Worm (Caenorhabditis elegans) whole organism, L2 larva: ENCODE measurements around the gene Y41G9A.17.

Experiments used
- C34F6.9 ChIP-seq: fragments of 150-350 bp; optimal IDR thresholded peaks from 2 replicates; lab custom pipeline; 2014; ENCODE audit warnings: missing biosample characterization, missing genetic modification characterization
- F13H6.1 ChIP-seq: sonication (generic microtip); optimal IDR thresholded peaks from 2 replicates; lab custom pipeline; 2016; ENCODE audit warnings: missing genetic modification characterization, missing compliant biosample characterization
- ZK546.5 ChIP-seq: sonication (generic microtip); optimal IDR thresholded peaks from 2 replicates; lab custom pipeline; 2017; ENCODE audit warnings: missing biosample characterization, missing genetic modification characterization
- ama-1 ChIP-seq: fragments of 150-350 bp; optimal IDR thresholded peaks from 2 replicates; lab custom pipeline; 2018; ENCODE audit warnings: inconsistent platforms
- blmp-1 ChIP-seq: sonication (generic microtip); optimal IDR thresholded peaks from 2 replicates; lab custom pipeline; 2017; ENCODE audit warnings: missing genetic modification characterization, mild to moderate bottlenecking, missing compliant biosample characterization, antibody characterized with exemption, moderate library complexity; ENCODE audit not compliant: insufficient read depth
- ceh-16 ChIP-seq: fragments of 150-350 bp; optimal IDR thresholded peaks from 2 replicates; lab custom pipeline; 2014; ENCODE audit warnings: missing biosample characterization, missing genetic modification characterization
- ceh-82 ChIP-seq: fragments of 150-350 bp; optimal IDR thresholded peaks from 2 replicates; lab custom pipeline; 2014; ENCODE audit warnings: missing biosample characterization, missing genetic modification characterization
- dmd-4 ChIP-seq: sonication (generic microtip); optimal IDR thresholded peaks from 2 replicates; lab custom pipeline; 2017; ENCODE audit warnings: missing biosample characterization, missing genetic modification characterization
- elt-3 ChIP-seq: sonication (generic microtip); optimal IDR thresholded peaks from 2 replicates; lab custom pipeline; 2017; ENCODE audit warnings: missing biosample characterization, missing genetic modification characterization
- lin-11 ChIP-seq: fragments of 150-350 bp; sonication (generic microtip); optimal IDR thresholded peaks from 2 replicates; lab custom pipeline; 2014; ENCODE audit warnings: missing biosample characterization, missing genetic modification characterization, inconsistent platforms, mixed read lengths
- lin-13 ChIP-seq: fragments of 150-350 bp; optimal IDR thresholded peaks from 2 replicates; lab custom pipeline; 2014; ENCODE audit warnings: missing biosample characterization, missing genetic modification reagents, missing genetic modification characterization
- lin-39 ChIP-seq: fragments of 150-350 bp; optimal IDR thresholded peaks from 2 replicates; lab custom pipeline; 2014; ENCODE audit warnings: missing biosample characterization, missing genetic modification reagents, missing genetic modification characterization
- lsy-2 ChIP-seq, 2 experiments: fragments of 150-350 bp in 1 of 2; sonication (generic microtip) in 1 of 2; optimal IDR thresholded peaks; 2 replicates each; lab custom pipeline; 2014 to 2017; ENCODE audit warnings: missing biosample characterization in 2 of 2, missing genetic modification characterization in 2 of 2
- mbf-1 ChIP-seq: sonication (generic microtip); optimal IDR thresholded peaks from 2 replicates; lab custom pipeline; 2017; ENCODE audit warnings: missing biosample characterization, missing genetic modification characterization
- nhr-10 ChIP-seq: sonication (generic microtip); optimal IDR thresholded peaks from 2 replicates; lab custom pipeline; 2017; ENCODE audit warnings: missing biosample characterization, missing genetic modification characterization
- nhr-129 ChIP-seq: fragments of 150-350 bp; optimal IDR thresholded peaks from 2 replicates; lab custom pipeline; 2014; ENCODE audit warnings: missing biosample characterization, missing genetic modification characterization
- nhr-21 ChIP-seq: fragments of 150-350 bp; optimal IDR thresholded peaks from 2 replicates; lab custom pipeline; 2014; ENCODE audit warnings: missing biosample characterization, missing genetic modification characterization
- nhr-237 ChIP-seq: fragments of 150-350 bp; optimal IDR thresholded peaks from 2 replicates; lab custom pipeline; 2014; ENCODE audit warnings: missing biosample characterization, missing genetic modification characterization
- sem-4 ChIP-seq: fragments of 150-350 bp; optimal IDR thresholded peaks from 2 replicates; lab custom pipeline; 2014; ENCODE audit warnings: missing biosample characterization, missing genetic modification reagents, missing genetic modification characterization
- sma-9 ChIP-seq, 2 experiments: fragments of 150-350 bp in 1 of 2; sonication (generic microtip) in 1 of 2; optimal IDR thresholded peaks; 2 replicates each; lab custom pipeline; 2014 to 2016; ENCODE audit warnings: missing genetic modification characterization in 2 of 2, mild to moderate bottlenecking in 1 of 2, missing biosample characterization in 1 of 2, missing compliant biosample characterization in 1 of 2, missing genetic modification reagents in 1 of 2, moderate library complexity in 1 of 2
- snpc-4 ChIP-seq: fragments of 150-350 bp; optimal IDR thresholded peaks from 2 replicates; lab custom pipeline; 2014; ENCODE audit warnings: missing biosample characterization, missing genetic modification characterization
- unc-55 ChIP-seq: fragments of 150-350 bp; sonication (generic microtip); optimal IDR thresholded peaks from 3 replicates; lab custom pipeline; 2014; ENCODE audit warnings: missing biosample characterization, missing genetic modification reagents, missing genetic modification characterization
- zag-1 ChIP-seq: fragments of 150-350 bp; optimal IDR thresholded peaks from 2 replicates; lab custom pipeline; 2014; ENCODE audit warnings: missing biosample characterization, missing genetic modification characterization
- ztf-4 ChIP-seq: fragments of 150-350 bp; optimal IDR thresholded peaks from 2 replicates; lab custom pipeline; 2014; ENCODE audit warnings: missing biosample characterization, missing genetic modification characterization

The Y41G9A.17 gene

ce11 chrX:3025145-3025544, 25.6 kb upstream of the Y41G9A.17 start:
- TF ChIP-seq blmp-1 (no peak), F13H6.1 (no peak), ceh-82 (tag; lab: Kevin White, UChicago) (no peak), sma-9 (GFP tag; optimal IDR thresholded peaks at IDR 0.05; lab: Kevin White, UChicago) (peak; percentile 8), sma-9 (tag; optimal IDR thresholded peaks at IDR 0.05; lab: Kevin White, UChicago) (no peak), nhr-129 (tag; lab: Kevin White, UChicago) (peak; percentile 27), snpc-4 (tag; lab: Kevin White, UChicago) (no peak), C34F6.9 (tag; lab: Kevin White, UChicago) (no peak), nhr-21 (peak; percentile 28)

ce11 chrX:3024637-3025113, 25.1 kb upstream of the Y41G9A.17 start, which contains the start of gene aqp-7:
Gene aqp-7, plus strand, starts transcription at chrX:3025063.
- TF ChIP-seq lin-13 (no peak), zag-1 (tag; lab: Kevin White, UChicago) (peak; percentile 19), sem-4 (peak; percentile 9), lsy-2 (tag; optimal IDR thresholded peaks at IDR 0.05; lab: Kevin White, UChicago) (peak in 1 of 2 experiments; percentile 3), dmd-4 (tag; lab: Kevin White, UChicago) (no peak), unc-55 (GFP tag; lab: Kevin White, UChicago) (no peak), mbf-1 (tag; lab: Kevin White, UChicago) (no peak)

- TF ChIP-seq lin-11 (tag; lab: Kevin White, UChicago): no peak
- no peak for TF ChIP-seq lin-39 (tag; lab: Kevin White, UChicago)
- TF ChIP-seq ama-1 (lab: Kevin White, UChicago): peak; percentile 54
- TF ChIP-seq F13H6.1: peak; percentile 33
- peak; percentile 17 for TF ChIP-seq C34F6.9 (tag; lab: Kevin White, UChicago)
- peak; percentile 65 for TF ChIP-seq nhr-129 (tag; lab: Kevin White, UChicago)
- TF ChIP-seq ZK546.5 (tag; lab: Kevin White, UChicago): no peak
- TF ChIP-seq ztf-4 (tag; lab: Kevin White, UChicago): peak; percentile 13
- peak in 1 of 2 experiments; percentile 10 for TF ChIP-seq lsy-2 (tag; optimal IDR thresholded peaks at IDR 0.05; lab: Kevin White, UChicago)
- no peak for TF ChIP-seq lin-13
- TF ChIP-seq sma-9 (GFP tag; optimal IDR thresholded peaks at IDR 0.05; lab: Kevin White, UChicago): peak; percentile 78
- no peak for TF ChIP-seq sma-9 (tag; optimal IDR thresholded peaks at IDR 0.05; lab: Kevin White, UChicago)
- no peak for TF ChIP-seq mbf-1 (tag; lab: Kevin White, UChicago)
These were observed 24.1 kb upstream of the Y41G9A.17 start for ce11 chrX:3023552-3024183.

DNA sequence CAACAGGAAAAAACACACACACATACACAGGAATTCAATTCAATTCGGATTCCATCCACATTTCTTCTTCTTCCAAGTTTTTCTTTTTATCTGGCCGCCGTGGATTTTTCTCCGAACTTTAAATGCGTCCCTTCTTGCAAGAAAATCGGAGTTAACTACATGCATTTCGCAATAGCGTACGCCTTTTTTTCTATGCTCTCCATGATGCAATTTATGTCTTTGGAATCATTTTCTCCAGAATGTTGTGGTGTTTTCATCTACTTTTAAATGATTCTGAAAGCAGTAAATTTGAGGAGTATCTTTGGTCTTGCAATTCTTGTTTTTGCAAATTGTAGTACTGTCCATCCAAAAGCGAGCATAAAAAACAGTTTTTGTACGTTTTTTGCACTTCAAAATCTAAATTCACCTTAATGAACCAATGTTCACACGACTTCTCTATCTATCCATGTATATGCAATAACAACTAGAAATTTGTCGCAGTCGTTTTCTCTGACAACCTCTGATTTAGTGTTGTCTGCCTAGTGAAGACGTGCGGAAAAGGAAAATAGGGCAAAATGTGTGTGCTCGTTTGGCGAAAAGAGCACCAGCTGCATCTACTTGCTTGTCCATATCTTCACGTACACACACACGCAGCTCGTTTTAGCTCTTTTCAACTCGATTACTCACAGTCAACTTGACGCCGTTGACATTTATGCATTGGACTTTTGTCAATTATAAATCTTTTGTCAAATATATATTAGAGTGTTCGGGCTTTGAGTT, 23.0 kb upstream of the Y41G9A.17 start:
- TF ChIP-seq sma-9 (GFP tag; optimal IDR thresholded peaks at IDR 0.05; lab: Kevin White, UChicago) (peak; percentile 10), sma-9 (tag; optimal IDR thresholded peaks at IDR 0.05; lab: Kevin White, UChicago) (no peak), lin-11 (tag; lab: Kevin White, UChicago) (peak; percentile 22), C34F6.9 (tag; lab: Kevin White, UChicago) (peak; percentile 40), ceh-82 (tag; lab: Kevin White, UChicago) (no peak), nhr-129 (tag; lab: Kevin White, UChicago) (peak; percentile 93), unc-55 (GFP tag; lab: Kevin White, UChicago) (peak; percentile 50), nhr-237 (tag; lab: Kevin White, UChicago) (no peak)

DNA sequence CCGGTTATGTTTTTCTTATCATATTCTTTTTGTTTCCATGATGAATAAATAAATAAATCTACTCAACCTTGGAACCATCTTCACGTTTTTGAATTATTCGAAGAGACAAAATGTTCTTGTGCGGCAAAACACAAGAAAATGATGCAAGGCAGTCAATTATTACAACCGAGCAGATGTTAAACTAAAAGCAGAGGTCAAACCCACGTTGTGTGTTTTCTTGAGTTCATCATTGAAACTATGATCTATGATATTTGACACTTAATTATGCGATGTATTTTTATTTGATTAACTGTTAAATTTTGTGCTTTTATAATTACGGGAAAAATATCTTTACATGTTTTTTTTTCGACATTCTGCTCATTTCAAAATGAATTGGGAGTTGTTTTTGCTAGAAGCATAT, 21.9 kb upstream of the Y41G9A.17 start:
- peak; percentile 68 for TF ChIP-seq sma-9 (GFP tag; optimal IDR thresholded peaks at IDR 0.05; lab: Kevin White, UChicago)
- TF ChIP-seq sma-9 (tag; optimal IDR thresholded peaks at IDR 0.05; lab: Kevin White, UChicago): no peak
- peak in 1 of 2 experiments; percentile 14 for TF ChIP-seq lsy-2 (tag; optimal IDR thresholded peaks at IDR 0.05; lab: Kevin White, UChicago)
- no peak for TF ChIP-seq ama-1 (lab: Kevin White, UChicago)
- TF ChIP-seq nhr-10: no peak
- TF ChIP-seq F13H6.1: peak; percentile 36
- no peak for TF ChIP-seq ceh-16 (tag; lab: Kevin White, UChicago)
- TF ChIP-seq mbf-1 (tag; lab: Kevin White, UChicago): no peak
- no peak for TF ChIP-seq snpc-4 (tag; lab: Kevin White, UChicago)
- no peak for TF ChIP-seq unc-55 (GFP tag; lab: Kevin White, UChicago)
- TF ChIP-seq nhr-129 (tag; lab: Kevin White, UChicago): peak; percentile 67
- TF ChIP-seq, all 48 proteins: peak for 4

DNA sequence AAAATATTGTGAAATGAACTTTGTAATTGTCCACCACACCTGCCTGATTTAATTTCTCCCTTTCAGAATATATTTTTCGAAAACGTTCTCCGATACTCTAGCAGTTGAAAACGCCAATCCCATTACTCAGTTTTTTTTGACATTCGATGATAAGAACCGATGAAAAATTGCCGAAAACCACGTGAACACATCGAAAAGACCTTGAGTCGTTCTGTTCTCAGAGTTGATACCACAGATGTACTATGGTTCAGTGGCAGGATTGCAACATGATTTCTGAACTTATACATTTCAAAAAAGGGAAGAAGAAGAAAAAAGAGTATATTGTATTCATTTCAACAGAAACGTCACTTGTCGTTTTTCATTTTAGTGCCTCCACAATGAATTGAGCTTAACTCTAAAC, 20.4 kb upstream of the Y41G9A.17 start:
- TF ChIP-seq sma-9 (GFP tag; optimal IDR thresholded peaks at IDR 0.05; lab: Kevin White, UChicago) (peak; percentile 17), sma-9 (tag; optimal IDR thresholded peaks at IDR 0.05; lab: Kevin White, UChicago) (no peak), elt-3 (tag; lab: Kevin White, UChicago) (no peak)
